Fruit fly (Drosophila melanogaster): ENCODE data around the gene Jon65Aiii.

dm6 chr3L:6012950-6013349 lies 37.6 kb upstream of the Jon65Aiii start:
- TF ChIP-seq rn (GFP tag; IDR thresholded peaks at IDR 0.05) (no peak), Snoo (tag; optimal IDR thresholded peaks at IDR 0.05) (no peak), CG9948 (tag; optimal IDR thresholded peaks at IDR 0.05) (no peak)

Data from whole organism, pupa.